Worm (Caenorhabditis elegans) whole organism, L3 larva: ENCODE data around the gene elo-5.

Source experiments
- ceh-9 ChIP-seq: sonication (generic microtip); optimal IDR thresholded peaks from 2 replicates; lab custom pipeline; 2018; ENCODE audit warnings: missing biosample characterization, missing genetic modification characterization
- elt-2 ChIP-seq: sonication (generic microtip); optimal IDR thresholded peaks from 2 replicates; lab custom pipeline; 2016; ENCODE audit warnings: missing genetic modification reagents, mild to moderate bottlenecking, missing genetic modification characterization, missing compliant biosample characterization
- fkh-10 ChIP-seq: sonication (generic microtip); optimal IDR thresholded peaks from 2 replicates; lab custom pipeline; 2017; ENCODE audit warnings: missing biosample characterization, missing genetic modification reagents, missing genetic modification characterization
- fos-1 ChIP-seq: fragments of 150-350 bp; optimal IDR thresholded peaks from 2 replicates; lab custom pipeline; 2014; ENCODE audit warnings: missing biosample characterization, missing genetic modification characterization
- lin-15B ChIP-seq: fragments of 150-350 bp; optimal IDR thresholded peaks from 2 replicates; lab custom pipeline; 2014; ENCODE audit warnings: missing biosample characterization, missing genetic modification characterization
- mdl-1 ChIP-seq: fragments of 150-350 bp; optimal IDR thresholded peaks from 2 replicates; lab custom pipeline; 2014; ENCODE audit warnings: missing biosample characterization, missing genetic modification characterization
- nhr-237 ChIP-seq: fragments of 150-350 bp; optimal IDR thresholded peaks from 2 replicates; lab custom pipeline; 2014; ENCODE audit warnings: missing biosample characterization, missing genetic modification characterization
- nhr-77 ChIP-seq: fragments of 150-350 bp; optimal IDR thresholded peaks from 2 replicates; lab custom pipeline; 2014; ENCODE audit warnings: missing biosample characterization, missing genetic modification characterization
- pqm-1 ChIP-seq: fragments of 150-350 bp; optimal IDR thresholded peaks from 2 replicates; lab custom pipeline; 2017; ENCODE audit warnings: missing biosample characterization, missing genetic modification characterization, inconsistent platforms
- sea-2 ChIP-seq: fragments of 150-350 bp; sonication (generic microtip); optimal IDR thresholded peaks from 4 replicates; lab custom pipeline; 2014; ENCODE audit warnings: missing biosample characterization, missing genetic modification reagents, missing genetic modification characterization
- zag-1 ChIP-seq: fragments of 150-350 bp; optimal IDR thresholded peaks from 2 replicates; lab custom pipeline; 2014; ENCODE audit warnings: missing biosample characterization, missing genetic modification characterization

DNA sequence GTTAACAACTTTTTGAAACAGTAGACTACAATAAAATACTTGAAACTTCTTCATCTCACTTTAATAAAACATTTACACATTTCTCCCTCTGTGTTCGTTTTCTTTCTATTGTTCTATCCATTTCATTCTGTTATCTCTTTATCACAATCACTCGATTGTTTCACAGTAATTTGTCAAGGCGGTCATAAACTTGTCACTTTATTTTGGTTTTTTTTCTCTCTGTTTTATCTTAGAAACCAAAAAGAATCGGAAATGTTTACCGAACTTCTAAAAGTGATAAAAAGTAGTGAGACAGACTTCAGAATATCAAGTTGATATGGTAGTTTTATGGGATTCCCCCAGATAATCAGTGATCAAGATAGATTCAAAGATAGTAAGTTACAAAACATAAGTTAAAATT is 37.7 kb downstream of the elo-5 start, which contains the start of gene Y4C6B.2:
- TF ChIP-seq ceh-9 (tag; lab: Kevin White, UChicago) (no peak), sea-2 (GFP tag; lab: Kevin White, UChicago) (no peak), fos-1 (tag; lab: Kevin White, UChicago) (no peak), pqm-1 (tag; lab: Kevin White, UChicago) (no peak), elt-2 (tag; lab: Kevin White, UChicago) (no peak), mdl-1 (tag; lab: Kevin White, UChicago) (no peak), nhr-237 (tag; lab: Kevin White, UChicago) (no peak), nhr-77 (tag; lab: Kevin White, UChicago) (no peak), fkh-10 (GFP tag; lab: Kevin White, UChicago) (no peak), lin-15B (tag; lab: Kevin White, UChicago) (no peak), zag-1 (no peak)
